Worm (Caenorhabditis elegans) whole organism, mixed stage, embryonic: Measurements from ENCODE around the gene dlat-1.

Experiments used
- bed-3 ChIP-seq: fragments of 200-800 bp; sonication (Bioruptor generic); optimal IDR thresholded peaks from 3 replicates; lab custom pipeline; 2018; ENCODE audit warnings: mild to moderate bottlenecking, missing genetic modification characterization, moderate library complexity, missing compliant biosample characterization
- blmp-1 ChIP-seq: fragments of 150-350 bp; optimal IDR thresholded peaks from 2 replicates; lab custom pipeline; 2014; ENCODE audit warnings: missing biosample characterization, missing genetic modification characterization
- ceh-39 ChIP-seq: fragments of 150-350 bp; optimal IDR thresholded peaks from 2 replicates; lab custom pipeline; 2014; ENCODE audit warnings: missing biosample characterization, missing genetic modification characterization
- ceh-43 ChIP-seq: fragments of 200-800 bp; sonication (Bioruptor generic); optimal IDR thresholded peaks from 2 replicates; lab custom pipeline; 2018; ENCODE audit warnings: mild to moderate bottlenecking, missing genetic modification characterization, moderate library complexity, missing compliant biosample characterization
- ceh-83 ChIP-seq: fragments of 200-800 bp; sonication (Bioruptor generic); optimal IDR thresholded peaks from 2 replicates; lab custom pipeline; 2018; ENCODE audit warnings: mild to moderate bottlenecking, missing genetic modification characterization, missing compliant biosample characterization
- ces-1 ChIP-seq: fragments of 150-350 bp; optimal IDR thresholded peaks from 2 replicates; lab custom pipeline; 2014; ENCODE audit warnings: missing biosample characterization, missing genetic modification reagents, missing genetic modification characterization
- cnd-1 ChIP-seq: fragments of 200-800 bp; sonication (Bioruptor generic); optimal IDR thresholded peaks from 2 replicates; lab custom pipeline; 2018; ENCODE audit warnings: mild to moderate bottlenecking, missing genetic modification characterization, missing compliant biosample characterization
- drap-1 ChIP-seq: fragments of 200-800 bp; sonication (Bioruptor generic); optimal IDR thresholded peaks from 3 replicates; lab custom pipeline; 2018; ENCODE audit warnings: mild to moderate bottlenecking, missing genetic modification characterization, missing compliant biosample characterization
- elt-3 ChIP-seq: fragments of 150-350 bp; optimal IDR thresholded peaks from 2 replicates; lab custom pipeline; 2014; ENCODE audit warnings: missing biosample characterization, missing genetic modification characterization
- flh-1 ChIP-seq: fragments of 200-800 bp; sonication (Bioruptor generic); optimal IDR thresholded peaks from 2 replicates; lab custom pipeline; 2018; ENCODE audit warnings: mild to moderate bottlenecking, missing genetic modification characterization, moderate library complexity, missing compliant biosample characterization
- ham-2 ChIP-seq: fragments of 200-800 bp; sonication (Bioruptor generic); optimal IDR thresholded peaks from 2 replicates; lab custom pipeline; 2018; ENCODE audit warnings: mild to moderate bottlenecking, missing genetic modification characterization, missing compliant biosample characterization
- hlh-1 ChIP-seq: fragments of 150-350 bp; optimal IDR thresholded peaks from 2 replicates; lab custom pipeline; 2014; ENCODE audit warnings: missing biosample characterization, missing genetic modification reagents, missing genetic modification characterization
- lin-13 ChIP-seq: fragments of 150-350 bp; optimal IDR thresholded peaks from 2 replicates; lab custom pipeline; 2014; ENCODE audit warnings: missing biosample characterization, missing genetic modification characterization
- lin-32 ChIP-seq: fragments of 200-800 bp; sonication (Bioruptor generic); optimal IDR thresholded peaks from 2 replicates; lab custom pipeline; 2018; ENCODE audit warnings: mild to moderate bottlenecking, missing genetic modification characterization, missing compliant biosample characterization
- lsy-2 ChIP-seq: fragments of 150-350 bp; optimal IDR thresholded peaks from 2 replicates; lab custom pipeline; 2014; ENCODE audit warnings: missing biosample characterization, missing genetic modification characterization
- mab-5 ChIP-seq: fragments of 150-350 bp; optimal IDR thresholded peaks from 2 replicates; lab custom pipeline; 2014; ENCODE audit warnings: missing biosample characterization, missing genetic modification characterization
- mep-1 ChIP-seq: fragments of 150-350 bp; optimal IDR thresholded peaks from 2 replicates; lab custom pipeline; 2017; ENCODE audit warnings: missing biosample characterization, missing genetic modification reagents, missing genetic modification characterization, inconsistent platforms
- mls-2 ChIP-seq: sonication (generic microtip); optimal IDR thresholded peaks from 2 replicates; lab custom pipeline; 2016; ENCODE audit warnings: mild to moderate bottlenecking, missing genetic modification characterization, moderate library complexity, missing compliant biosample characterization
- nhr-2 ChIP-seq: fragments of 150-350 bp; optimal IDR thresholded peaks from 2 replicates; lab custom pipeline; 2014; ENCODE audit warnings: missing biosample characterization, missing genetic modification characterization
- nhr-237 ChIP-seq: fragments of 150-350 bp; optimal IDR thresholded peaks from 2 replicates; lab custom pipeline; 2014; ENCODE audit warnings: missing biosample characterization, missing genetic modification characterization
- nhr-28 ChIP-seq: fragments of 150-350 bp; optimal IDR thresholded peaks from 2 replicates; lab custom pipeline; 2014; ENCODE audit warnings: missing biosample characterization, missing genetic modification characterization
- nhr-76 ChIP-seq: sonication (generic microtip); optimal IDR thresholded peaks from 2 replicates; lab custom pipeline; 2017; ENCODE audit warnings: missing biosample characterization, missing genetic modification characterization
- pha-4 ChIP-seq: fragments of 150-350 bp; optimal IDR thresholded peaks from 2 replicates; lab custom pipeline; 2018; ENCODE audit warnings: missing biosample characterization, missing genetic modification reagents, missing genetic modification characterization
- sem-2 ChIP-seq: fragments of 200-800 bp; sonication (Bioruptor generic); optimal IDR thresholded peaks from 2 replicates; lab custom pipeline; 2018; ENCODE audit warnings: mild to moderate bottlenecking, missing genetic modification characterization, missing compliant biosample characterization
- sptf-1 ChIP-seq: sonication (generic microtip); optimal IDR thresholded peaks from 2 replicates; lab custom pipeline; 2017; ENCODE audit warnings: mild to moderate bottlenecking, missing genetic modification characterization, moderate library complexity, missing compliant biosample characterization
- tbx-8 ChIP-seq: fragments of 200-800 bp; sonication (Bioruptor generic); optimal IDR thresholded peaks from 2 replicates; lab custom pipeline; 2018; ENCODE audit warnings: mild to moderate bottlenecking, missing genetic modification characterization, moderate library complexity, missing compliant biosample characterization
- unc-120 ChIP-seq: sonication (generic microtip); optimal IDR thresholded peaks from 2 replicates; lab custom pipeline; 2017; ENCODE audit warnings: missing genetic modification characterization, missing compliant biosample characterization; ENCODE audit not compliant: poor library complexity, severe bottlenecking
- unc-39 ChIP-seq: fragments of 150-350 bp; optimal IDR thresholded peaks from 2 replicates; lab custom pipeline; 2014; ENCODE audit warnings: missing biosample characterization, missing genetic modification characterization
- unc-62 ChIP-seq: fragments of 150-350 bp; optimal IDR thresholded peaks from 2 replicates; lab custom pipeline; 2014; ENCODE audit warnings: missing biosample characterization, missing genetic modification reagents, missing genetic modification characterization
- zip-8 ChIP-seq: fragments of 150-350 bp; optimal IDR thresholded peaks from 2 replicates; lab custom pipeline; 2014; ENCODE audit warnings: missing biosample characterization, missing genetic modification characterization
- ztf-11 ChIP-seq: fragments of 150-350 bp; optimal IDR thresholded peaks from 2 replicates; lab custom pipeline; 2014; ENCODE audit warnings: missing biosample characterization, missing genetic modification characterization

The dlat-1 gene

ce11 chrV:14460122-14460521 lies 13.0 kb upstream of the dlat-1 start:
- TF ChIP-seq mep-1 (tag; lab: Kevin White, UChicago) (no peak), mls-2 (no peak), cnd-1 (tag; lab: Kevin White, UChicago) (no peak), lin-32 (no peak), sptf-1 (tag; lab: Kevin White, UChicago) (no peak), flh-1 (GFP tag; lab: Kevin White, UChicago) (no peak), ham-2 (GFP tag; lab: Kevin White, UChicago) (no peak), nhr-76 (no peak), ces-1 (GFP tag; lab: Kevin White, UChicago) (no peak), hlh-1 (tag; lab: Kevin White, UChicago) (no peak), bed-3 (no peak), nhr-2 (no peak), ztf-11 (tag; lab: Kevin White, UChicago) (no peak)

ce11 chrV:14457070-14457469 lies 10.0 kb upstream of the dlat-1 start, which contains the start of gene coh-3:
TSS of gene coh-3 (plus strand) at chrV:14457422.
- TF ChIP-seq elt-3 (no peak), sem-2 (no peak), nhr-2 (no peak), mep-1 (tag; lab: Kevin White, UChicago) (no peak), pha-4 (no peak), ceh-43 (GFP tag; lab: Kevin White, UChicago) (no peak), bed-3 (no peak), drap-1 (no peak), mls-2 (no peak), unc-62 (no peak), blmp-1 (tag; lab: Kevin White, UChicago) (no peak), unc-120 (tag; lab: Kevin White, UChicago) (no peak), nhr-76 (no peak), lin-13 (tag; lab: Kevin White, UChicago) (no peak), flh-1 (GFP tag; lab: Kevin White, UChicago) (no peak), ces-1 (GFP tag; lab: Kevin White, UChicago) (no peak), cnd-1 (tag; lab: Kevin White, UChicago) (no peak), ceh-39 (tag; lab: Kevin White, UChicago) (no peak), mab-5 (tag; lab: Kevin White, UChicago) (no peak)

- TF ChIP-seq ceh-83 (GFP tag; lab: Kevin White, UChicago) (no peak), lsy-2 (tag; lab: Kevin White, UChicago) (no peak), lin-13 (tag; lab: Kevin White, UChicago) (peak; percentile 35), ztf-11 (tag; lab: Kevin White, UChicago) (no peak), ceh-43 (GFP tag; lab: Kevin White, UChicago) (no peak), sptf-1 (tag; lab: Kevin White, UChicago) (no peak), ceh-39 (tag; lab: Kevin White, UChicago) (no peak)
Observed at ce11 chrV:14456626-14457025, 9.5 kb upstream of the dlat-1 start, which contains the start of gene bmk-1. TSS of gene bmk-1 (minus strand) at chrV:14456984.

- TF ChIP-seq lsy-2 (tag; lab: Kevin White, UChicago) (no peak), tbx-8 (GFP tag; lab: Kevin White, UChicago) (no peak), ceh-39 (tag; lab: Kevin White, UChicago) (no peak), nhr-2 (no peak), nhr-28 (tag; lab: Kevin White, UChicago) (no peak), pha-4 (no peak), nhr-237 (tag; lab: Kevin White, UChicago) (no peak), lin-32 (no peak), drap-1 (no peak), nhr-76 (no peak), unc-39 (tag; lab: Kevin White, UChicago) (no peak), mls-2 (no peak), sem-2 (no peak), unc-120 (tag; lab: Kevin White, UChicago) (no peak), ztf-11 (tag; lab: Kevin White, UChicago) (no peak)
Observed at ce11 chrV:14449397-14449796, 2.3 kb upstream of the dlat-1 start, which contains the start of gene F23B12.7. TSS of gene F23B12.7 (plus strand) at chrV:14449697.

- TF ChIP-seq zip-8 (tag; lab: Kevin White, UChicago), result no peak
- TF ChIP-seq mab-5 (tag; lab: Kevin White, UChicago), result no peak
- no peak for TF ChIP-seq ham-2 (GFP tag; lab: Kevin White, UChicago)
- TF ChIP-seq ceh-39 (tag; lab: Kevin White, UChicago), result no peak
- no peak for TF ChIP-seq mls-2
Observed at ce11 chrV:14448669-14449068, 1.6 kb upstream of the dlat-1 start.
